Fruit fly (Drosophila melanogaster) whole organism, embryonic: Measurements from ENCODE around the gene CG15262.

Experiments
- Adf1 ChIP-seq: fragments of 200-800 bp; sonication (Bioruptor generic); IDR thresholded peaks from 2 replicates; pipeline ENCODE4 v1.3.6; 2022; ENCODE audit warnings: missing biosample characterization, missing genetic modification characterization
- CG10267 ChIP-seq: fragments of 200-800 bp; sonication (Bioruptor generic); optimal IDR thresholded peaks from 2 replicates; lab custom pipeline; 2018; ENCODE audit warnings: missing biosample characterization, mild to moderate bottlenecking, missing genetic modification characterization, moderate library complexity
- CG10543 ChIP-seq: fragments of 200-800 bp; sonication (Bioruptor generic); optimal IDR thresholded peaks from 3 replicates; lab custom pipeline; 2017; ENCODE audit warnings: missing biosample characterization, mild to moderate bottlenecking, missing genetic modification characterization, moderate library complexity
- CG10979 ChIP-seq: fragments of 200-800 bp; sonication (Bioruptor generic); optimal IDR thresholded peaks from 2 replicates; lab custom pipeline; 2018; ENCODE audit warnings: missing biosample characterization, mild to moderate bottlenecking, missing genetic modification characterization, moderate library complexity
- CG15479 ChIP-seq: fragments of 200-800 bp; sonication (Bioruptor generic); optimal IDR thresholded peaks from 3 replicates; lab custom pipeline; 2019; ENCODE audit warnings: missing biosample characterization, mild to moderate bottlenecking, missing genetic modification characterization, moderate library complexity
- CG16815 ChIP-seq: fragments of 200-800 bp; sonication (Bioruptor generic); optimal IDR thresholded peaks from 3 replicates; lab custom pipeline; 2017; ENCODE audit warnings: missing biosample characterization, mild to moderate bottlenecking, missing genetic modification characterization
- CG16863 ChIP-seq: fragments of 200-800 bp; sonication (Bioruptor generic); optimal IDR thresholded peaks from 3 replicates; lab custom pipeline; 2016; ENCODE audit warnings: missing biosample characterization, missing genetic modification characterization
- CG17328 ChIP-seq: fragments of 200-800 bp; sonication (Bioruptor generic); IDR thresholded peaks from 2 replicates; pipeline ENCODE4 v1.3.6; 2022; ENCODE audit warnings: missing biosample characterization, missing genetic modification characterization
- CG2120 ChIP-seq: fragments of 200-800 bp; sonication (Bioruptor generic); optimal IDR thresholded peaks from 3 replicates; lab custom pipeline; 2016; ENCODE audit warnings: missing biosample characterization, missing genetic modification characterization
- CG3163 ChIP-seq: fragments of 200-800 bp; sonication (Bioruptor generic); optimal IDR thresholded peaks from 3 replicates; lab custom pipeline; 2016; ENCODE audit warnings: missing biosample characterization, missing genetic modification characterization
- CG32532 ChIP-seq: fragments of 200-800 bp; sonication (Bioruptor generic); IDR thresholded peaks from 2 replicates; pipeline ENCODE4 v1.3.6; 2022; ENCODE audit warnings: missing biosample characterization, missing genetic modification characterization
- CG33557 ChIP-seq: fragments of 200-800 bp; sonication (Bioruptor generic); optimal IDR thresholded peaks from 2 replicates; lab custom pipeline; 2019; ENCODE audit warnings: missing biosample characterization, mild to moderate bottlenecking, missing genetic modification characterization, moderate library complexity
- CG34224 ChIP-seq: fragments of 200-800 bp; sonication (Bioruptor generic); IDR thresholded peaks from 3 replicates; pipeline ENCODE4 v1.3.6; 2022; ENCODE audit warnings: missing biosample characterization, missing genetic modification characterization; ENCODE audit not compliant: partially characterized antibody
- CG3995 ChIP-seq: fragments of 200-800 bp; sonication (Bioruptor generic); optimal IDR thresholded peaks from 3 replicates; lab custom pipeline; 2016; ENCODE audit warnings: missing biosample characterization, missing genetic modification characterization
- CG43689 ChIP-seq: fragments of 200-800 bp; sonication (Bioruptor generic); IDR thresholded peaks from 2 replicates; pipeline ENCODE4 v1.3.6; 2022; ENCODE audit warnings: missing biosample characterization, missing genetic modification characterization
- CG4707 ChIP-seq: fragments of 200-800 bp; sonication (Bioruptor generic); optimal IDR thresholded peaks from 2 replicates; lab custom pipeline; 2018; ENCODE audit warnings: missing biosample characterization, mild to moderate bottlenecking, missing genetic modification characterization, moderate library complexity
- CG6272 ChIP-seq: fragments of 200-800 bp; sonication (Bioruptor generic); IDR thresholded peaks from 2 replicates; pipeline ENCODE4 v1.3.6; 2022; ENCODE audit warnings: missing biosample characterization, missing genetic modification characterization
- CG6791 ChIP-seq: fragments of 200-800 bp; sonication (Bioruptor generic); IDR thresholded peaks from 3 replicates; pipeline ENCODE4 v1.3.6; 2022; ENCODE audit warnings: missing biosample characterization, missing genetic modification characterization; ENCODE audit not compliant: partially characterized antibody
- CG7271 ChIP-seq: fragments of 200-800 bp; sonication (Bioruptor generic); optimal IDR thresholded peaks from 2 replicates; lab custom pipeline; 2018; ENCODE audit warnings: missing biosample characterization, mild to moderate bottlenecking, missing genetic modification characterization, moderate library complexity
- CG7987 ChIP-seq: fragments of 200-800 bp; sonication (Bioruptor generic); optimal IDR thresholded peaks from 2 replicates; lab custom pipeline; 2018; ENCODE audit warnings: missing biosample characterization, mild to moderate bottlenecking, missing genetic modification characterization, moderate library complexity
- D19A ChIP-seq: fragments of 200-800 bp; optimal IDR thresholded peaks from 3 replicates; lab custom pipeline; 2019; ENCODE audit warnings: missing biosample characterization, mild to moderate bottlenecking, missing genetic modification characterization, moderate library complexity
- Dll ChIP-seq: fragments of 200-800 bp; sonication (Bioruptor generic); IDR thresholded peaks from 4 replicates; pipeline ENCODE4 v1.3.6; 2022; ENCODE audit warnings: missing biosample characterization, missing genetic modification characterization; ENCODE audit not compliant: partially characterized antibody
- Fer3 ChIP-seq: fragments of 200-800 bp; sonication (Bioruptor generic); optimal IDR thresholded peaks from 2 replicates; lab custom pipeline; 2018; ENCODE audit warnings: missing biosample characterization, mild to moderate bottlenecking, missing genetic modification characterization, moderate library complexity
- Hey ChIP-seq: fragments of 200-800 bp; sonication (Bioruptor generic); optimal IDR thresholded peaks from 3 replicates; lab custom pipeline; 2018; ENCODE audit warnings: missing biosample characterization, mild to moderate bottlenecking, missing genetic modification characterization
- Mes4 ChIP-seq: fragments of 200-800 bp; sonication (Bioruptor generic); optimal IDR thresholded peaks from 2 replicates; lab custom pipeline; 2016; ENCODE audit warnings: missing biosample characterization, missing genetic modification characterization
- NFAT ChIP-seq: fragments of 200-800 bp; sonication (Bioruptor generic); IDR thresholded peaks from 2 replicates; pipeline ENCODE4 v1.3.6; 2022; ENCODE audit warnings: missing biosample characterization, missing genetic modification characterization
- Nf-YB ChIP-seq: fragments of 200-800 bp; sonication (Bioruptor generic); optimal IDR thresholded peaks from 3 replicates; lab custom pipeline; 2019; ENCODE audit warnings: missing biosample characterization, mild to moderate bottlenecking, missing genetic modification characterization, moderate library complexity
- Poxn ChIP-seq: fragments of 200-800 bp; sonication (Bioruptor generic); IDR thresholded peaks from 2 replicates; pipeline ENCODE4 v1.3.6; 2022; ENCODE audit warnings: missing biosample characterization, missing genetic modification characterization
- Six4 ChIP-seq: fragments of 200-800 bp; sonication (Bioruptor generic); optimal IDR thresholded peaks from 2 replicates; lab custom pipeline; 2016; ENCODE audit warnings: missing biosample characterization, missing genetic modification characterization
- Sox100B ChIP-seq: fragments of 200-800 bp; sonication (Bioruptor generic); optimal IDR thresholded peaks from 3 replicates; lab custom pipeline; 2018; ENCODE audit warnings: missing biosample characterization, mild to moderate bottlenecking, missing genetic modification characterization
- Taf1 ChIP-seq: fragments of 200-800 bp; sonication (Bioruptor generic); IDR thresholded peaks from 2 replicates; pipeline ENCODE4 v1.3.6; 2022; ENCODE audit warnings: missing biosample characterization, missing genetic modification characterization
- Tbp ChIP-seq: fragments of >200 bp; optimal IDR thresholded peaks from 2 replicates; lab custom pipeline; 2018; ENCODE audit warnings: missing biosample characterization, missing genetic modification characterization
- Trl ChIP-seq, 3 experiments: fragments of >200 bp in 2 of 3; fragments of 200-800 bp in 1 of 3; sonication (Bioruptor generic) in 1 of 3; optimal IDR thresholded peaks; 2 replicates in 1 of 3; 3 replicates in 2 of 3; lab custom pipeline; 2016 to 2017; ENCODE audit warnings: missing biosample characterization in 1 of 3, missing genetic modification characterization in 1 of 3
- ase ChIP-seq: fragments of 200-800 bp; sonication (Bioruptor generic); IDR thresholded peaks from 3 replicates; pipeline ENCODE4 v1.3.6; 2022; ENCODE audit warnings: missing biosample characterization, missing genetic modification characterization
- ato ChIP-seq: fragments of 200-800 bp; sonication (Bioruptor generic); IDR thresholded peaks from 2 replicates; pipeline ENCODE4 v1.3.6; 2022; ENCODE audit warnings: missing biosample characterization, missing genetic modification characterization; ENCODE audit not compliant: partially characterized antibody
- bab2 ChIP-seq: fragments of 200-800 bp; sonication (Bioruptor generic); optimal IDR thresholded peaks from 2 replicates; lab custom pipeline; 2016; ENCODE audit warnings: missing biosample characterization, missing genetic modification characterization
- chinmo ChIP-seq: fragments of 200-800 bp; sonication (Bioruptor generic); IDR thresholded peaks from 4 replicates; pipeline ENCODE4 v1.3.6; 2022; ENCODE audit warnings: missing biosample characterization, missing genetic modification characterization; ENCODE audit not compliant: partially characterized antibody
- da ChIP-seq: fragments of 200-800 bp; sonication (Bioruptor generic); optimal IDR thresholded peaks from 2 replicates; lab custom pipeline; 2016; ENCODE audit warnings: missing biosample characterization, missing genetic modification characterization
- exex ChIP-seq: fragments of 200-800 bp; sonication (Bioruptor generic); optimal IDR thresholded peaks from 4 replicates; lab custom pipeline; 2018; ENCODE audit warnings: missing biosample characterization, mild to moderate bottlenecking, missing genetic modification characterization, moderate library complexity
- gce ChIP-seq: fragments of 200-800 bp; sonication (Bioruptor generic); IDR thresholded peaks from 3 replicates; pipeline ENCODE4 v1.3.6; 2022; ENCODE audit warnings: missing biosample characterization, missing genetic modification characterization
- mld ChIP-seq: fragments of 200-800 bp; sonication (Bioruptor generic); IDR thresholded peaks from 3 replicates; pipeline ENCODE4 v1.3.6; 2022; ENCODE audit warnings: missing biosample characterization, missing genetic modification characterization; ENCODE audit not compliant: partially characterized antibody
- nmo ChIP-seq: fragments of 200-800 bp; sonication (Bioruptor generic); optimal IDR thresholded peaks from 2 replicates; lab custom pipeline; 2018; ENCODE audit warnings: missing biosample characterization, mild to moderate bottlenecking, missing genetic modification characterization, moderate library complexity
- oc ChIP-seq: fragments of 200-800 bp; sonication (Bioruptor generic); optimal IDR thresholded peaks from 2 replicates; lab custom pipeline; 2018; ENCODE audit warnings: missing biosample characterization, mild to moderate bottlenecking, missing genetic modification characterization, moderate library complexity
- p53 ChIP-seq: fragments of 200-800 bp; sonication (Bioruptor generic); optimal IDR thresholded peaks from 2 replicates; lab custom pipeline; 2016; ENCODE audit warnings: missing biosample characterization, missing genetic modification characterization
- pfk ChIP-seq: fragments of 200-800 bp; sonication (Bioruptor generic); optimal IDR thresholded peaks from 2 replicates; lab custom pipeline; 2018; ENCODE audit warnings: missing biosample characterization, mild to moderate bottlenecking, missing genetic modification characterization, moderate library complexity
- phol ChIP-seq: fragments of 200-800 bp; sonication (Bioruptor generic); optimal IDR thresholded peaks from 3 replicates; lab custom pipeline; 2018; ENCODE audit warnings: missing biosample characterization, mild to moderate bottlenecking, missing genetic modification characterization, moderate library complexity
- pum ChIP-seq: fragments of 200-800 bp; sonication (Bioruptor generic); optimal IDR thresholded peaks from 2 replicates; lab custom pipeline; 2016; ENCODE audit warnings: missing biosample characterization, missing genetic modification characterization
- ro ChIP-seq: fragments of 200-800 bp; sonication (Bioruptor generic); IDR thresholded peaks from 2 replicates; pipeline ENCODE4 v1.3.6; 2022; ENCODE audit warnings: missing biosample characterization, missing genetic modification characterization
- sisA ChIP-seq: fragments of 200-800 bp; sonication (Bioruptor generic); IDR thresholded peaks from 2 replicates; pipeline ENCODE4 v1.3.6; 2022; ENCODE audit warnings: missing biosample characterization, missing genetic modification characterization
- wek ChIP-seq: fragments of 200-800 bp; sonication (Bioruptor generic); optimal IDR thresholded peaks from 3 replicates; lab custom pipeline; 2018; ENCODE audit warnings: missing biosample characterization, mild to moderate bottlenecking, missing genetic modification characterization, moderate library complexity
- yki ChIP-seq: fragments of >200 bp; optimal IDR thresholded peaks from 3 replicates; lab custom pipeline; 2018

The CG15262 gene

DNA sequence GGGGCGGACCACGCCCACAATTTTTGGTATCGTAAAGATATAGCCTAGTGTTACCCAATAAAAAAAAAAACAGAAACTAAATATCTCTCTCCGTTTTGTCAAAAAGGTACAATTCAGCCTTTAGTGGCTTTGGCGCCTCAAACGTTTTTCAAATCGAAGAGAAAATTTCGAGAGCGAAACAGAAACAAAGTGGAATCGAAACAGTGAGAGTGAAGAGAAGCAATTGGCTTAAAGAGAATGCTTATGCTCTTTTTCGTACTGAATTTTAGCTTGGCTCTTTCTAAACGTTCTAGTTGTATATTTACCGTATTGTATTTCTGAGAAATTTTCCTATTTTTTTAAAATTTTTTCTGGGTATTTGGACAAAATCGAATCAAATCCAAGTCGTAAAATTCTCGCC lies 35.0 kb downstream of the CG15262 start (continued):
- peak; percentile 87 to 94 for TF ChIP-seq Trl (optimal IDR thresholded peaks at IDR 0.05; lab: Kevin White, UChicago)
- no peak for TF ChIP-seq Trl (GFP tag; optimal IDR thresholded peaks at IDR 0.05; lab: Kevin White, UChicago)
- no peak for TF ChIP-seq bab2 (GFP tag; lab: Kevin White, UChicago)
- TF ChIP-seq D19A (tag; lab: Kevin White, UChicago) = no peak
- no peak for TF ChIP-seq NFAT (GFP tag; lab: Robert Waterston, UW)
- peak; percentile 55 for TF ChIP-seq Nf-YB (GFP tag; lab: Kevin White, UChicago)
- no peak for TF ChIP-seq Tbp (GFP tag; lab: Kevin White, UChicago)
- no peak for TF ChIP-seq CG10543 (GFP tag; lab: Kevin White, UChicago)
- no peak for TF ChIP-seq da (GFP tag; lab: Kevin White, UChicago)
- TF ChIP-seq ro = no peak
- no peak for TF ChIP-seq Six4 (GFP tag; lab: Kevin White, UChicago)
- TF ChIP-seq phol (tag; lab: Kevin White, UChicago) = no peak
- TF ChIP-seq Hey (tag; lab: Kevin White, UChicago) = no peak
- no peak for TF ChIP-seq p53
- TF ChIP-seq CG4707 = no peak
- no peak for TF ChIP-seq nmo (GFP tag; lab: Kevin White, UChicago)
- no peak for TF ChIP-seq Sox100B (GFP tag; lab: Kevin White, UChicago)
- TF ChIP-seq Poxn (GFP tag; lab: Robert Waterston, UW) = no peak
- TF ChIP-seq mld (GFP tag; lab: Robert Waterston, UW) = no peak
- TF ChIP-seq CG7987 (GFP tag; lab: Kevin White, UChicago) = no peak
- TF ChIP-seq CG34224 = peak; percentile 26; the same call in 1 of the 3 replicates
- TF ChIP-seq exex (tag; lab: Kevin White, UChicago) = no peak
- TF ChIP-seq Dll (GFP tag; lab: Robert Waterston, UW) = 0 out of 4 replicates have a peak, but pooled peaks have one; percentile 13
- no peak for TF ChIP-seq CG10267 (tag; lab: Kevin White, UChicago)
- TF ChIP-seq Adf1 = no peak
- TF ChIP-seq CG32532 (GFP tag; lab: Robert Waterston, UW) = no peak
- TF ChIP-seq pfk (GFP tag; lab: Kevin White, UChicago) = peak; percentile 84
- TF ChIP-seq ase = no peak
- TF ChIP-seq CG16815 (GFP tag; lab: Kevin White, UChicago) = no peak
- TF ChIP-seq CG3163 (GFP tag; lab: Kevin White, UChicago) = peak; percentile 97
- TF ChIP-seq CG6791 (GFP tag; lab: Robert Waterston, UW) = no peak
- no peak for TF ChIP-seq chinmo (GFP tag; lab: Robert Waterston, UW)
- no peak for TF ChIP-seq CG17328 (GFP tag; lab: Robert Waterston, UW)
- TF ChIP-seq yki (lab: Kevin White, UChicago) = peak; percentile 40
- TF ChIP-seq Taf1 (GFP tag; lab: Robert Waterston, UW) = no peak
- TF ChIP-seq Mes4 = no peak
- TF ChIP-seq CG2120 (GFP tag; lab: Kevin White, UChicago) = no peak
- TF ChIP-seq oc (tag; lab: Kevin White, UChicago) = no peak
- TF ChIP-seq CG6272 (GFP tag; lab: Robert Waterston, UW) = no peak

DNA sequence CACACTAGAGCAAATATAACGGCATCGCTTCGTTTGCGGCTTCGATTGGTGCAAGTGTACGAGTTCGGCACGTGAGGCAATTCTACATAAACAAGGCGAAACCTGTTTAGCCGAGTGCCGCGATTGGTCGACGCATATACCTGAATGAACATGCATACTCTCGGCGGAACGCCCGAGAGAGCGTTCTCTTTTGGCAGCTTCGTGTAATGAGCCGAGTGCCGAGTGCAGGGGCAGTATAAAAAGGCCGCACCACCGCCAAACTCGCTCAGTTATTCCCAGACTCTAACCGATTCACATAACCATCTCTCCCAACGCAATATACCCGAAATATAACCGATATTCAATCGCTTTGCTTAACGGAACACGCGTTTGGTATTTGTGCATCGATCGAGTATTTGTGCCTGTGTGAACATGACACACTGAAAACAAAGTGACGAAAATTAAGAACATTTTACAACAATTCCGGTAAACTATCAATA lies 36.0 kb downstream of the CG15262 start, which contains the start of gene esg:
esg (plus strand) TSS at position 265 of the 479 bp plus-strand sequence.
- TF ChIP-seq Fer3 (no peak), CG33557 (GFP tag; lab: Kevin White, UChicago) (peak; percentile 12), pum (GFP tag; lab: Kevin White, UChicago) (no peak), sisA (GFP tag; lab: Robert Waterston, UW) (no peak), wek (GFP tag; lab: Kevin White, UChicago) (no peak), CG3995 (GFP tag; lab: Kevin White, UChicago) (no peak), CG10979 (tag; lab: Kevin White, UChicago) (no peak), CG6791 (GFP tag; lab: Robert Waterston, UW) (peak; percentile 48; the same call in 2 of the 3 replicates), CG16863 (GFP tag; lab: Kevin White, UChicago) (no peak), CG7271 (tag; lab: Kevin White, UChicago) (peak; percentile 12), ato (peak; percentile 49; the same call in 1 of the 2 replicates), CG15479 (GFP tag; lab: Kevin White, UChicago) (peak; percentile 98), CG43689 (GFP tag; lab: Robert Waterston, UW) (no peak), chinmo (GFP tag; lab: Robert Waterston, UW) (peak; percentile 92), gce (peak; percentile 38; the same call in 1 of the 3 replicates), p53 (peak; percentile 48)
